Fruit fly (Drosophila melanogaster) whole organism, wandering third instar larva: ENCODE results near the gene PIP82.

Experiments used
- Abd-B ChIP-seq: fragments of >200 bp; optimal IDR thresholded peaks from 2 replicates; lab custom pipeline; 2017; ENCODE audit warnings: missing biosample characterization, missing genetic modification characterization
- CG32264 ChIP-seq: fragments of 200-800 bp; sonication (Bioruptor generic); optimal IDR thresholded peaks from 2 replicates; lab custom pipeline; 2016; ENCODE audit warnings: missing biosample characterization, missing genetic modification characterization
- CG9705 ChIP-seq: fragments of 200-800 bp; sonication (Bioruptor generic); optimal IDR thresholded peaks from 2 replicates; lab custom pipeline; 2018; ENCODE audit warnings: missing biosample characterization, mild to moderate bottlenecking, missing genetic modification characterization
- CrebA ChIP-seq: fragments of 200-800 bp; sonication (Bioruptor generic); optimal IDR thresholded peaks from 2 replicates; lab custom pipeline; 2016; ENCODE audit warnings: missing biosample characterization, mild to moderate bottlenecking, missing genetic modification characterization, borderline replicate concordance
- Dfd ChIP-seq: fragments of >200 bp; optimal IDR thresholded peaks from 2 replicates; lab custom pipeline; 2017; ENCODE audit warnings: missing biosample characterization, missing genetic modification characterization
- Dif ChIP-seq: fragments of 200-275, 200-300 bp; sonication (Bioruptor generic); optimal IDR thresholded peaks from 2 replicates; lab custom pipeline; 2018; ENCODE audit warnings: missing biosample characterization, missing genetic modification characterization; ENCODE audit not compliant: partially characterized antibody
- GATAd ChIP-seq: sonication (Bioruptor generic); optimal IDR thresholded peaks from 2 replicates; lab custom pipeline; 2016; ENCODE audit warnings: missing biosample characterization, missing genetic modification characterization
- HLH106 ChIP-seq: fragments of 200-800 bp; optimal IDR thresholded peaks from 3 replicates; lab custom pipeline; 2019; ENCODE audit warnings: missing biosample characterization, mild to moderate bottlenecking, missing genetic modification characterization, moderate library complexity
- Hnf4 ChIP-seq: fragments of 200-800 bp; sonication (Bioruptor generic); optimal IDR thresholded peaks from 2 replicates; lab custom pipeline; 2016; ENCODE audit warnings: missing biosample characterization, mild to moderate bottlenecking, missing genetic modification characterization
- Hr78 ChIP-seq: fragments of >200 bp; optimal IDR thresholded peaks from 2 replicates; lab custom pipeline; 2017; ENCODE audit warnings: missing biosample characterization, missing genetic modification characterization
- Hr83 ChIP-seq: fragments of 200-300 bp; sonication (Bioruptor generic); optimal IDR thresholded peaks from 2 replicates; lab custom pipeline; 2016; ENCODE audit warnings: missing biosample characterization, mild to moderate bottlenecking, missing genetic modification characterization, moderate library complexity; ENCODE audit not compliant: poor library complexity, severe bottlenecking
- Jra ChIP-seq: sonication (Bioruptor generic); optimal IDR thresholded peaks from 2 replicates; lab custom pipeline; 2016; ENCODE audit warnings: missing biosample characterization, missing genetic modification characterization
- Mio ChIP-seq: sonication (Bioruptor generic); optimal IDR thresholded peaks from 2 replicates; lab custom pipeline; 2016; ENCODE audit warnings: missing biosample characterization, missing genetic modification characterization
- Myc ChIP-seq: fragments of >200 bp; optimal IDR thresholded peaks from 2 replicates; lab custom pipeline; 2017
- N ChIP-seq: fragments of >200 bp; optimal IDR thresholded peaks from 2 replicates; lab custom pipeline; 2018; ENCODE audit warnings: missing biosample characterization, missing external identifiers, missing genetic modification characterization
- OdsH ChIP-seq: fragments of 200-800 bp; sonication (Bioruptor generic); optimal IDR thresholded peaks from 2 replicates; lab custom pipeline; 2016; ENCODE audit warnings: missing biosample characterization, mild to moderate bottlenecking, missing genetic modification characterization
- Rel ChIP-seq, 2 experiments: fragments of 200-800 bp; sonication (Bioruptor generic) in 1 of 2; optimal IDR thresholded peaks; 2 replicates in 1 of 2; 3 replicates in 1 of 2; lab custom pipeline; 2016 to 2019; ENCODE audit warnings: mild to moderate bottlenecking in 2 of 2, missing biosample characterization in 2 of 2, missing genetic modification characterization in 2 of 2, moderate library complexity in 1 of 2
- Sp1 ChIP-seq: fragments of 200-800 bp; sonication (Bioruptor generic); optimal IDR thresholded peaks from 3 replicates; lab custom pipeline; 2019; ENCODE audit warnings: missing biosample characterization, mild to moderate bottlenecking, missing genetic modification characterization, moderate library complexity
- Vsx2 ChIP-seq: fragments of 200-300, 225-300 bp; sonication (Bioruptor generic); optimal IDR thresholded peaks from 2 replicates; lab custom pipeline; 2018; ENCODE audit warnings: missing biosample characterization, missing genetic modification characterization; ENCODE audit not compliant: partially characterized antibody
- br ChIP-seq: fragments of 200-800 bp; sonication (Bioruptor generic); optimal IDR thresholded peaks from 2 replicates; lab custom pipeline; 2016; ENCODE audit warnings: missing biosample characterization, missing genetic modification characterization
- brk ChIP-seq: fragments of 200-800 bp; sonication (Bioruptor generic); optimal IDR thresholded peaks from 2 replicates; lab custom pipeline; 2016; ENCODE audit warnings: missing biosample characterization, mild to moderate bottlenecking, missing genetic modification characterization
- dl ChIP-seq, 2 experiments: fragments of 175-275, 200-275 bp in 1 of 2; fragments of 200-275 bp in 1 of 2; sonication (Bioruptor generic); optimal IDR thresholded peaks; lab custom pipeline; 2018; ENCODE audit warnings: mild to moderate bottlenecking in 2 of 2, missing biosample characterization in 2 of 2, missing genetic modification characterization in 2 of 2, moderate library complexity in 2 of 2; ENCODE audit not compliant: partially characterized antibody in 2 of 2, insufficient read depth in 1 of 2
- dmrt93B ChIP-seq: fragments of 200-800 bp; sonication (Bioruptor generic); optimal IDR thresholded peaks from 2 replicates; lab custom pipeline; 2018; ENCODE audit warnings: missing biosample characterization, mild to moderate bottlenecking, missing genetic modification characterization
- dsf ChIP-seq: sonication (Bioruptor generic); optimal IDR thresholded peaks from 2 replicates; lab custom pipeline; 2016; ENCODE audit warnings: missing biosample characterization, missing genetic modification characterization, borderline replicate concordance
- ey ChIP-seq: fragments of 200-800 bp; sonication (Bioruptor generic); optimal IDR thresholded peaks from 2 replicates; lab custom pipeline; 2016; ENCODE audit warnings: missing biosample characterization, missing genetic modification characterization
- foxo ChIP-seq, 2 experiments: fragments of 200-800 bp; sonication (Bioruptor generic); optimal IDR thresholded peaks; 2 replicates in 1 of 2; 3 replicates in 1 of 2; lab custom pipeline; 2016 to 2017; ENCODE audit warnings: missing biosample characterization in 2 of 2, missing genetic modification characterization in 2 of 2
- fru ChIP-seq: fragments of 200-800 bp; sonication (Bioruptor generic); optimal IDR thresholded peaks from 3 replicates; lab custom pipeline; 2016; ENCODE audit warnings: missing biosample characterization, mild to moderate bottlenecking, missing genetic modification characterization
- h ChIP-seq: fragments of 200-800 bp; sonication (Bioruptor generic); optimal IDR thresholded peaks from 3 replicates; lab custom pipeline; 2016; ENCODE audit warnings: missing biosample characterization, mild to moderate bottlenecking, missing genetic modification characterization
- jim ChIP-seq: fragments of 175-275, 200-325 bp; sonication (Bioruptor generic); optimal IDR thresholded peaks from 2 replicates; lab custom pipeline; 2016; ENCODE audit warnings: missing biosample characterization, mild to moderate bottlenecking, missing genetic modification characterization
- lola ChIP-seq: fragments of >200 bp; optimal IDR thresholded peaks from 2 replicates; lab custom pipeline; 2017; ENCODE audit warnings: missing biosample characterization, missing genetic modification characterization
- pan ChIP-seq: fragments of >200 bp; optimal IDR thresholded peaks from 2 replicates; lab custom pipeline; 2017
- psq ChIP-seq: fragments of 200-800 bp; sonication (Bioruptor generic); optimal IDR thresholded peaks from 3 replicates; lab custom pipeline; 2017; ENCODE audit warnings: missing biosample characterization, mild to moderate bottlenecking, missing genetic modification characterization, moderate library complexity
- rgr ChIP-seq: fragments of 200-800 bp; sonication (Bioruptor generic); optimal IDR thresholded peaks from 3 replicates; lab custom pipeline; 2016; ENCODE audit warnings: missing biosample characterization, mild to moderate bottlenecking, missing genetic modification characterization
- sage ChIP-seq: fragments of 200-800 bp; sonication (Bioruptor generic); optimal IDR thresholded peaks from 2 replicates; lab custom pipeline; 2016; ENCODE audit warnings: missing biosample characterization, mild to moderate bottlenecking, missing genetic modification characterization
- sv ChIP-seq: fragments of 200-800 bp; sonication (Bioruptor generic); optimal IDR thresholded peaks from 3 replicates; lab custom pipeline; 2016; ENCODE audit warnings: missing biosample characterization, missing genetic modification characterization
- tai ChIP-seq: sonication (Bioruptor generic); optimal IDR thresholded peaks from 2 replicates; lab custom pipeline; 2016; ENCODE audit warnings: missing biosample characterization, missing genetic modification characterization
- usp ChIP-seq: fragments of >200 bp; optimal IDR thresholded peaks from 2 replicates; lab custom pipeline; 2017; ENCODE audit warnings: missing biosample characterization, missing genetic modification characterization
- woc ChIP-seq: sonication (Bioruptor generic); optimal IDR thresholded peaks from 2 replicates; lab custom pipeline; 2016; ENCODE audit warnings: missing biosample characterization, mild to moderate bottlenecking, missing genetic modification characterization

Gene PIP82

dm6 chrX:8573744-8574484 lies 44.4 kb upstream of the PIP82 start, which contains the start of gene CG12065:
Gene CG12065 (plus strand): TSS chrX:8574306.
- no peak for TF ChIP-seq CG32264 (GFP tag; lab: Kevin White, UChicago)
- peak; percentile 41 for TF ChIP-seq brk (GFP tag; lab: Kevin White, UChicago)
- peak; percentile 43 for TF ChIP-seq woc (GFP tag; lab: Kevin White, UChicago)
- TF ChIP-seq ey (GFP tag; lab: Kevin White, UChicago) = peak; percentile 26
- TF ChIP-seq tai (GFP tag; lab: Kevin White, UChicago) = no peak
- peak; percentile 3 for TF ChIP-seq h
- TF ChIP-seq sage (GFP tag; lab: Kevin White, UChicago) = peak; percentile 35
- peak in 1 of 2 experiments; percentile 47 for TF ChIP-seq foxo (GFP tag; optimal IDR thresholded peaks at IDR 0.05; lab: Kevin White, UChicago)
- peak; percentile 1 for TF ChIP-seq sv (GFP tag; lab: Kevin White, UChicago)

- TF ChIP-seq CrebA (GFP tag; lab: Kevin White, UChicago) = no peak
- TF ChIP-seq rgr (GFP tag; lab: Kevin White, UChicago) = peak; percentile 25
- no peak for TF ChIP-seq Abd-B (GFP tag; lab: Kevin White, UChicago)
- TF ChIP-seq ey (GFP tag; lab: Kevin White, UChicago) = peak; percentile 39
- TF ChIP-seq pan = no peak
- TF ChIP-seq dsf (GFP tag; lab: Kevin White, UChicago) = no peak
- TF ChIP-seq h = peak; percentile 54
- no peak for TF ChIP-seq Myc (lab: Kevin White, UChicago)
- peak; percentile 25 for TF ChIP-seq HLH106 (tag; lab: Kevin White, UChicago)
- peak; percentile 16 for TF ChIP-seq fru
- TF ChIP-seq OdsH = peak; percentile 9
- no peak for TF ChIP-seq CG9705
- TF ChIP-seq sage (GFP tag; lab: Kevin White, UChicago) = no peak
- TF ChIP-seq sv (GFP tag; lab: Kevin White, UChicago) = no peak
- TF ChIP-seq dmrt93B (GFP tag; lab: Kevin White, UChicago) = no peak
- no peak for TF ChIP-seq Hr78 (GFP tag; lab: Kevin White, UChicago)
- TF ChIP-seq psq (GFP tag; lab: Kevin White, UChicago) = no peak
- peak in 1 of 2 experiments; percentile 19 for TF ChIP-seq foxo (GFP tag; optimal IDR thresholded peaks at IDR 0.05; lab: Kevin White, UChicago)
- TF ChIP-seq Jra (GFP tag; lab: Kevin White, UChicago) = no peak
- no peak for TF ChIP-seq br (GFP tag; lab: Kevin White, UChicago)
- TF ChIP-seq brk (GFP tag; lab: Kevin White, UChicago) = peak; percentile 20
- no peak for TF ChIP-seq usp (GFP tag; lab: Kevin White, UChicago)
- TF ChIP-seq jim (GFP tag; lab: Kevin White, UChicago) = no peak
- TF ChIP-seq Rel (GFP tag; optimal IDR thresholded peaks at IDR 0.05; lab: Kevin White, UChicago) = no peak
- peak; percentile 48 for TF ChIP-seq Rel (tag; optimal IDR thresholded peaks at IDR 0.05; lab: Kevin White, UChicago)
- TF ChIP-seq Dif (GFP tag; lab: Kevin White, UChicago) = no peak
- TF ChIP-seq Mio (GFP tag; lab: Kevin White, UChicago) = no peak
- TF ChIP-seq woc (GFP tag; lab: Kevin White, UChicago) = no peak
- no peak for TF ChIP-seq CG32264 (GFP tag; lab: Kevin White, UChicago)
- TF ChIP-seq Hnf4 (GFP tag; lab: Kevin White, UChicago) = peak; percentile 7
- TF ChIP-seq N (GFP tag; lab: Kevin White, UChicago) = no peak
- no peak for TF ChIP-seq tai (GFP tag; lab: Kevin White, UChicago)
- TF ChIP-seq Hr83 (GFP tag; lab: Kevin White, UChicago) = no peak
- TF ChIP-seq Vsx2 = no peak
- no peak for TF ChIP-seq GATAd (GFP tag; lab: Kevin White, UChicago)
- TF ChIP-seq lola (GFP tag; lab: Kevin White, UChicago) = no peak
- TF ChIP-seq Sp1 (GFP tag; lab: Kevin White, UChicago) = peak; percentile 38
- TF ChIP-seq Dfd = no peak
- no peak for TF ChIP-seq dl (GFP tag; optimal IDR thresholded peaks at IDR 0.05; lab: Kevin White, UChicago; ENCODE audit: insufficient read depth in 1 of 2, partially characterized antibody in 2 of 2)
These were observed 43.6 kb upstream of the PIP82 start, which contains the start of gene spirit for dm6 chrX:8572939-8573594. Gene spirit (minus strand): TSS chrX:8573593.
